Fruit fly (Drosophila melanogaster): Measurements from ENCODE around the gene c11.1.

Gene c11.1

DNA sequence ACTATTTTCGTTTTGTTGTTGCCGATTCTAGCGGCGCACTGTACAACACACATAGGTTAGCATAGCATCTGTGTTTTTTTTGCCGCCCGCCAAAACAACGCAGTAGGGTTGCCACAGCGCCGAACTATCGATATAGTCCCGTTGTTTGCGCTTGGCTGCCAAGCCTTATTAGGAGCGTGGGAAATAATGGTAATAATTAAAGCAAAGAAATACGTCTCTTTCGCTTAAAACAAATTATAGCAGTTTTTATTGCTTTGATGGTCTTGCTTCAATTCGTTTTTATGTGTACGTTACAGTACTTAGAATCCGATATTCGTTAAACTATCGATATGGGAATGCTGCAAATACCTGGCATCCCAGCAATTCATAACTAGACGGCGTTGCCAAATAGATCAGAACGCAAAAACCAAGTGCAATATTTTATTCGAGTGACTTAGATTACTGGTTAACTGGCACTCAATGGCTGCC lies 39.5 kb downstream of the c11.1 start, which contains the start of the genes mxc and Larp7 (continued):
- no peak for TF ChIP-seq Sox100B (GFP tag; optimal IDR thresholded peaks at IDR 0.05)
- peak; percentile 66 for TF ChIP-seq Hsf (GFP tag; optimal IDR thresholded peaks at IDR 0.05)
- no peak for TF ChIP-seq CG7963 (GFP tag; IDR thresholded peaks at IDR 0.05; ENCODE audit: partially characterized antibody)
- TF ChIP-seq stwl (tag; optimal IDR thresholded peaks at IDR 0.05) = peak; percentile 60
- TF ChIP-seq Hr51 (GFP tag; optimal IDR thresholded peaks at IDR 0.05) = peak in 1 of 2 experiments; percentile 42
- TF ChIP-seq CG10654 (GFP tag; optimal IDR thresholded peaks at IDR 0.05) = peak; percentile 41
- TF ChIP-seq Camta (GFP tag; optimal IDR thresholded peaks at IDR 0.05) = peak; percentile 11
- TF ChIP-seq tx (GFP tag; optimal IDR thresholded peaks at IDR 0.05) = peak; percentile 54
- TF ChIP-seq slbo (GFP tag; IDR thresholded peaks at IDR 0.05) = peak; percentile 72
- TF ChIP-seq BEAF-32 (GFP tag; optimal IDR thresholded peaks at IDR 0.05) = peak; percentile 94
- TF ChIP-seq YL-1 (GFP tag; optimal IDR thresholded peaks at IDR 0.05) = peak; percentile 26
- TF ChIP-seq CG16779 (GFP tag; IDR thresholded peaks at IDR 0.05) = no peak
- peak; percentile 59 for TF ChIP-seq CG6272 (GFP tag; IDR thresholded peaks at IDR 0.05)
- TF ChIP-seq Atf6 (GFP tag; IDR thresholded peaks at IDR 0.05) = peak; percentile 40; the same call in 1 of the 2 replicates
- TF ChIP-seq phol (tag; optimal IDR thresholded peaks at IDR 0.05) = peak; percentile 70
- TF ChIP-seq zfh2 (GFP tag; optimal IDR thresholded peaks at IDR 0.05) = peak; percentile 77
- peak; percentile 74 for TF ChIP-seq CG9215 (GFP tag; IDR thresholded peaks at IDR 0.05)
- TF ChIP-seq Rfx (GFP tag; IDR thresholded peaks at IDR 0.05) = peak; percentile 64
- TF ChIP-seq ci (GFP tag; IDR thresholded peaks at IDR 0.05) = 0 out of 3 replicates have a peak, but pooled peaks have one; percentile 51
- TF ChIP-seq Dbx (GFP tag; IDR thresholded peaks at IDR 0.05) = peak; percentile 58; the same call in 1 of the 3 replicates
- peak; percentile 76 for TF ChIP-seq Myb (GFP tag; optimal IDR thresholded peaks at IDR 0.05)
- peak; percentile 64 to 73 for TF ChIP-seq Pdp1 (GFP tag; optimal IDR thresholded peaks at IDR 0.05)
- no peak for TF ChIP-seq Hr39 (optimal IDR thresholded peaks at IDR 0.05)
- TF ChIP-seq wor (GFP tag; IDR thresholded peaks at IDR 0.05) = peak; percentile 39; the same call in 1 of the 2 replicates
- peak; percentile 65 for TF ChIP-seq CG12391 (tag; optimal IDR thresholded peaks at IDR 0.05)
- no peak for TF ChIP-seq cg (GFP tag; optimal IDR thresholded peaks at IDR 0.05)
- TF ChIP-seq bowl (GFP tag; IDR thresholded peaks at IDR 0.05) = no peak
- TF ChIP-seq hkb (optimal IDR thresholded peaks at IDR 0.05) = peak; percentile 84
- TF ChIP-seq hkb (GFP tag; IDR thresholded peaks at IDR 0.05) = no peak; the same call in 1 of the 2 replicates
- TF ChIP-seq sens (GFP tag) = peak; percentile 85
- peak; percentile 80 for TF ChIP-seq HLH4C (GFP tag; IDR thresholded peaks at IDR 0.05; ENCODE audit: partially characterized antibody)
- peak; percentile 69 for TF ChIP-seq ind (GFP tag; optimal IDR thresholded peaks at IDR 0.05)
- TF ChIP-seq esg (GFP tag; conservative IDR thresholded peaks at IDR 0.05) = peak; percentile 40; the same call in 1 of the 2 replicates
- peak; percentile 47 for TF ChIP-seq Usf (GFP tag; optimal IDR thresholded peaks at IDR 0.05)
- peak; percentile 3 for TF ChIP-seq fd96Cb (tag; optimal IDR thresholded peaks at IDR 0.05)
- TF ChIP-seq CG17186 (GFP tag; optimal IDR thresholded peaks at IDR 0.05) = peak; percentile 83
- peak; percentile 62 for TF ChIP-seq Aef1 (GFP tag; IDR thresholded peaks at IDR 0.05)
- TF ChIP-seq CG18619 (GFP tag; optimal IDR thresholded peaks at IDR 0.05) = peak; percentile 43
- TF ChIP-seq mam (GFP tag; optimal IDR thresholded peaks at IDR 0.05) = peak; percentile 69
- no peak for TF ChIP-seq CkIIα-i1 (GFP tag; IDR thresholded peaks at IDR 0.05)
- peak; percentile 61 for TF ChIP-seq Side (GFP tag; optimal IDR thresholded peaks at IDR 0.05)
- no peak for TF ChIP-seq exex (tag; optimal IDR thresholded peaks at IDR 0.05)
- TF ChIP-seq ERR (GFP tag; optimal IDR thresholded peaks at IDR 0.05) = peak; percentile 24
- peak; percentile 21; the same call in 1 of the 2 replicates for TF ChIP-seq vvl (GFP tag; IDR thresholded peaks at IDR 0.05)
- TF ChIP-seq kay (GFP tag; optimal IDR thresholded peaks at IDR 0.05) = peak; percentile 14
- no peak for TF ChIP-seq CG42726 (GFP tag; IDR thresholded peaks at IDR 0.05; ENCODE audit: partially characterized antibody)
- TF ChIP-seq CG12744 (GFP tag; optimal IDR thresholded peaks at IDR 0.05) = no peak
- peak; percentile 73 for TF ChIP-seq CG9817 (tag; optimal IDR thresholded peaks at IDR 0.05)
- TF ChIP-seq gro (GFP tag; optimal IDR thresholded peaks at IDR 0.05) = peak; percentile 81
- TF ChIP-seq ase (GFP tag; IDR thresholded peaks at IDR 0.05) = no peak
- TF ChIP-seq lab (GFP tag; optimal IDR thresholded peaks at IDR 0.05) = no peak

All from whole organism, embryonic.